Fruit fly (Drosophila melanogaster) whole organism, adult: ENCODE data around the gene feo.

ENCODE experiments used
- CG11617 ChIP-seq: fragments of 200-800 bp; sonication (Bioruptor generic); optimal IDR thresholded peaks from 2 replicates; lab custom pipeline; 2017; ENCODE audit warnings: mild to moderate bottlenecking, missing biosample characterization, missing genetic modification reagents, missing genetic modification characterization
- CG12768 ChIP-seq: fragments of 200-800 bp; sonication (Bioruptor generic); optimal IDR thresholded peaks from 2 replicates; lab custom pipeline; 2017; ENCODE audit warnings: missing biosample characterization, missing genetic modification characterization, mild to moderate bottlenecking, moderate library complexity, missing genetic modification reagents
- CG5204 ChIP-seq: fragments of 200-800 bp; sonication (Bioruptor generic); optimal IDR thresholded peaks from 2 replicates; lab custom pipeline; 2016; ENCODE audit warnings: missing biosample characterization, missing genetic modification characterization
- Hr96 ChIP-seq: fragments of 200-800 bp; sonication (Bioruptor generic); optimal IDR thresholded peaks from 2 replicates; lab custom pipeline; 2016; ENCODE audit warnings: missing biosample characterization, missing genetic modification characterization
- ovo ChIP-seq: fragments of 200-800 bp; sonication (Bioruptor generic); optimal IDR thresholded peaks from 2 replicates; lab custom pipeline; 2016; ENCODE audit warnings: missing biosample characterization, missing genetic modification characterization
- pad ChIP-seq: fragments of 200-800 bp; sonication (Bioruptor generic); optimal IDR thresholded peaks from 3 replicates; lab custom pipeline; 2017; ENCODE audit warnings: missing biosample characterization, missing genetic modification characterization, mild to moderate bottlenecking, moderate library complexity, missing genetic modification reagents
- tj ChIP-seq: fragments of 200-800 bp; sonication (Bioruptor generic); optimal IDR thresholded peaks from 3 replicates; lab custom pipeline; 2017; ENCODE audit warnings: missing biosample characterization, mild to moderate bottlenecking, missing genetic modification characterization, moderate library complexity

- no peak for TF ChIP-seq ovo (GFP tag; lab: Kevin White, UChicago)
- TF ChIP-seq CG12768 (GFP tag; lab: Kevin White, UChicago): no peak
- TF ChIP-seq Hr96: no peak
- no peak for TF ChIP-seq tj (GFP tag; lab: Kevin White, UChicago)
- TF ChIP-seq CG5204 (GFP tag; lab: Kevin White, UChicago): no peak
- no peak for TF ChIP-seq CG11617 (GFP tag; lab: Kevin White, UChicago)
- no peak for TF ChIP-seq pad (GFP tag; lab: Kevin White, UChicago)
These were observed 35.4 kb upstream of the feo start for dm6 chrX:10889955-10890617.
